Worm (Caenorhabditis elegans) whole organism, L1 larva: ENCODE results near the gene C16D2.3.

Experiments used
- aly-2 ChIP-seq: fragments of 150-350 bp; optimal IDR thresholded peaks from 2 replicates; lab custom pipeline; 2014; ENCODE audit warnings: missing biosample characterization, missing genetic modification characterization
- ama-1 ChIP-seq: fragments of 150-350 bp; optimal IDR thresholded peaks from 2 replicates; lab custom pipeline; 2014
- ceh-82 ChIP-seq, 3 experiments: fragments of 150-350 bp in 1 of 3; sonication (generic microtip) in 2 of 3; optimal IDR thresholded peaks; 2 replicates each; lab custom pipeline; 2014 to 2017; ENCODE audit warnings: missing biosample characterization in 3 of 3, missing genetic modification characterization in 3 of 3
- pqm-1 ChIP-seq: sonication (generic microtip); optimal IDR thresholded peaks from 3 replicates; lab custom pipeline; 2017; ENCODE audit warnings: missing biosample characterization, missing genetic modification characterization

- no peak for TF ChIP-seq pqm-1
- TF ChIP-seq aly-2 (tag; lab: Kevin White, UChicago), result no peak
- no peak for TF ChIP-seq ama-1 (lab: Kevin White, UChicago)
- TF ChIP-seq ceh-82 (tag; optimal IDR thresholded peaks at IDR 0.05; lab: Kevin White, UChicago), result no peak
Measured at ce11 chrII:9132338-9132737, 5.6 kb upstream of the C16D2.3 start.
